Worm (Caenorhabditis elegans) whole organism, L1 larva: ENCODE measurements around the gene W02B3.4.

ENCODE experiments used
- C34B4.2 ChIP-seq: sonication (generic microtip); optimal IDR thresholded peaks from 2 replicates; lab custom pipeline; 2017; ENCODE audit warnings: mild to moderate bottlenecking, missing genetic modification characterization, missing compliant biosample characterization
- F16B12.6 ChIP-seq: fragments of 150-350 bp; optimal IDR thresholded peaks from 2 replicates; lab custom pipeline; 2014; ENCODE audit warnings: missing biosample characterization, missing genetic modification characterization
- alr-1 ChIP-seq: fragments of 200-800 bp; sonication (Bioruptor generic); optimal IDR thresholded peaks from 2 replicates; lab custom pipeline; 2018; ENCODE audit warnings: borderline replicate concordance, mild to moderate bottlenecking, missing genetic modification characterization, missing compliant biosample characterization
- ama-1 ChIP-seq: fragments of 150-350 bp; optimal IDR thresholded peaks from 2 replicates; lab custom pipeline; 2014
- ceh-82 ChIP-seq, 3 experiments: fragments of 150-350 bp in 1 of 3; sonication (generic microtip) in 2 of 3; optimal IDR thresholded peaks; 2 replicates each; lab custom pipeline; 2014 to 2017; ENCODE audit warnings: missing biosample characterization in 3 of 3, missing genetic modification characterization in 3 of 3
- ceh-88 ChIP-seq: fragments of 200-800 bp; sonication (Bioruptor generic); IDR thresholded peaks from 2 replicates; pipeline ENCODE4 v1.3.6; 2022; ENCODE audit warnings: missing genetic modification characterization, missing compliant biosample characterization
- ceh-90 ChIP-seq: sonication (generic microtip); optimal IDR thresholded peaks from 2 replicates; lab custom pipeline; 2016; ENCODE audit warnings: missing genetic modification characterization, missing compliant biosample characterization
- dpl-1 ChIP-seq, 3 experiments: fragments of 150-350 bp in 2 of 3; sonication (generic microtip) in 1 of 3; optimal IDR thresholded peaks; 2 replicates each; lab custom pipeline; 2014 to 2017; ENCODE audit warnings: missing biosample characterization in 3 of 3, missing genetic modification characterization in 3 of 3, missing genetic modification reagents in 3 of 3
- efl-1 ChIP-seq, 4 experiments: fragments of 150-350 bp; optimal IDR thresholded peaks in 3 of 4; peaks in 1 of 4; 1 replicate in 1 of 4; 2 replicates in 3 of 4; lab custom pipeline; 2014; ENCODE audit warnings: missing biosample characterization in 2 of 4, missing genetic modification characterization in 2 of 4, missing genetic modification reagents in 2 of 4
- efl-3 ChIP-seq: fragments of 200-800 bp; sonication (Bioruptor generic); optimal IDR thresholded peaks from 2 replicates; lab custom pipeline; 2018; ENCODE audit warnings: mild to moderate bottlenecking, missing genetic modification characterization, missing compliant biosample characterization
- egl-13 ChIP-seq: sonication (generic microtip); optimal IDR thresholded peaks from 2 replicates; lab custom pipeline; 2016; ENCODE audit warnings: missing genotype, missing genetic modification reagents, missing genetic modification characterization, missing compliant biosample characterization
- egl-27 ChIP-seq, 2 experiments: fragments of 150-350 bp in 1 of 2; sonication (generic microtip); optimal IDR thresholded peaks; 3 replicates each; lab custom pipeline; 2017 to 2018; ENCODE audit warnings: missing biosample characterization in 2 of 2, missing genetic modification characterization in 2 of 2, missing genetic modification reagents in 2 of 2
- elt-3 ChIP-seq, 6 experiments: fragments of 150-350 bp in 1 of 6; sonication (generic microtip); optimal IDR thresholded peaks; 2 replicates each; lab custom pipeline; 2017 to 2018; ENCODE audit warnings: missing biosample characterization in 6 of 6, missing genetic modification characterization in 6 of 6, inconsistent platforms in 1 of 6
- ets-5 ChIP-seq: fragments of 200-800 bp; sonication (Bioruptor generic); IDR thresholded peaks from 2 replicates; pipeline ENCODE4 v1.3.6; 2022; ENCODE audit warnings: missing genetic modification characterization, missing compliant biosample characterization
- fkh-4 ChIP-seq: sonication (generic microtip); optimal IDR thresholded peaks from 2 replicates; lab custom pipeline; 2016; ENCODE audit warnings: missing compliant biosample characterization, missing genetic modification characterization, borderline replicate concordance
- fos-1 ChIP-seq: fragments of 150-350 bp; optimal IDR thresholded peaks from 2 replicates; lab custom pipeline; 2014; ENCODE audit warnings: missing biosample characterization, missing genetic modification characterization
- grh-1 ChIP-seq: fragments of 200-800 bp; sonication (Bioruptor generic); IDR thresholded peaks from 2 replicates; pipeline ENCODE4 v1.3.6; 2022; ENCODE audit warnings: missing genetic modification reagents, missing genetic modification characterization, missing compliant biosample characterization
- irx-1 ChIP-seq: sonication (generic microtip); optimal IDR thresholded peaks from 2 replicates; lab custom pipeline; 2016; ENCODE audit warnings: missing genetic modification characterization, missing compliant biosample characterization
- isw-1 ChIP-seq: fragments of 200-800 bp; sonication (Bioruptor generic); IDR thresholded peaks from 2 replicates; pipeline ENCODE4 v1.3.6; 2022; ENCODE audit warnings: missing genetic modification characterization, missing compliant biosample characterization
- lin-13 ChIP-seq: fragments of 150-350 bp; optimal IDR thresholded peaks from 2 replicates; lab custom pipeline; 2014; ENCODE audit warnings: missing biosample characterization, missing genetic modification reagents, missing genetic modification characterization
- lin-14 ChIP-seq: fragments of 200-800 bp; sonication (Bioruptor generic); optimal IDR thresholded peaks from 2 replicates; lab custom pipeline; 2018; ENCODE audit warnings: mild to moderate bottlenecking, missing genetic modification characterization, moderate library complexity, missing compliant biosample characterization
- lir-3 ChIP-seq: sonication (generic microtip); optimal IDR thresholded peaks from 2 replicates; lab custom pipeline; 2016; ENCODE audit warnings: mild to moderate bottlenecking, missing genetic modification characterization, moderate library complexity, missing compliant biosample characterization; ENCODE audit not compliant: poor library complexity
- mep-1 ChIP-seq: fragments of 150-350 bp; optimal IDR thresholded peaks from 2 replicates; lab custom pipeline; 2014; ENCODE audit warnings: missing biosample characterization, missing genetic modification characterization
- nhr-12 ChIP-seq: sonication (generic microtip); optimal IDR thresholded peaks from 2 replicates; lab custom pipeline; 2017; ENCODE audit warnings: missing biosample characterization, missing genetic modification characterization
- nhr-19 ChIP-seq: fragments of 200-800 bp; sonication (Bioruptor generic); conservative IDR thresholded peaks from 2 replicates; pipeline ENCODE4 v1.3.6; 2022; ENCODE audit warnings: missing genetic modification characterization, missing compliant biosample characterization
- nhr-237 ChIP-seq: fragments of 150-350 bp; optimal IDR thresholded peaks from 2 replicates; lab custom pipeline; 2014; ENCODE audit warnings: missing biosample characterization, missing genetic modification characterization
- nhr-47 ChIP-seq: sonication (generic microtip); optimal IDR thresholded peaks from 2 replicates; lab custom pipeline; 2016; ENCODE audit warnings: mild to moderate bottlenecking, missing genetic modification characterization, moderate library complexity, missing compliant biosample characterization
- nhr-71 ChIP-seq: sonication (generic microtip); optimal IDR thresholded peaks from 2 replicates; lab custom pipeline; 2016; ENCODE audit warnings: mild to moderate bottlenecking, missing genetic modification characterization, moderate library complexity, missing compliant biosample characterization
- nhr-76 ChIP-seq: sonication (generic microtip); optimal IDR thresholded peaks from 2 replicates; lab custom pipeline; 2017; ENCODE audit warnings: missing biosample characterization, missing genetic modification characterization
- nhr-85 ChIP-seq: sonication (generic microtip); peaks from one replicate; lab custom pipeline; 2016; ENCODE audit warnings: missing genetic modification characterization, inconsistent platforms, missing compliant biosample characterization
- nhr-90 ChIP-seq: sonication (generic microtip); optimal IDR thresholded peaks from 2 replicates; lab custom pipeline; 2016; ENCODE audit warnings: mild to moderate bottlenecking, missing genetic modification characterization, missing compliant biosample characterization; ENCODE audit not compliant: poor library complexity
- pag-3 ChIP-seq: sonication (generic microtip); optimal IDR thresholded peaks from 2 replicates; lab custom pipeline; 2017; ENCODE audit warnings: missing genetic modification characterization, mild to moderate bottlenecking, missing compliant biosample characterization, antibody characterized with exemption, borderline replicate concordance; ENCODE audit not compliant: insufficient read depth
- pqm-1 ChIP-seq: sonication (generic microtip); optimal IDR thresholded peaks from 3 replicates; lab custom pipeline; 2017; ENCODE audit warnings: missing biosample characterization, missing genetic modification characterization
- rnt-1 ChIP-seq: sonication (generic microtip); optimal IDR thresholded peaks from 2 replicates; lab custom pipeline; 2016; ENCODE audit warnings: mild to moderate bottlenecking, missing genetic modification characterization, moderate library complexity, missing compliant biosample characterization
- sptf-1 ChIP-seq: fragments of 150-350 bp; optimal IDR thresholded peaks from 2 replicates; lab custom pipeline; 2014; ENCODE audit warnings: missing biosample characterization, missing genetic modification characterization
- sup-37 ChIP-seq: fragments of 200-800 bp; sonication (Bioruptor generic); optimal IDR thresholded peaks from 2 replicates; lab custom pipeline; 2018; ENCODE audit warnings: mild to moderate bottlenecking, missing genetic modification characterization, missing compliant biosample characterization
- swsn-7 ChIP-seq: sonication (generic microtip); optimal IDR thresholded peaks from 2 replicates; lab custom pipeline; 2016; ENCODE audit warnings: missing genetic modification characterization, missing compliant biosample characterization
- tbx-2 ChIP-seq: sonication (generic microtip); optimal IDR thresholded peaks from 2 replicates; lab custom pipeline; 2016; ENCODE audit warnings: missing genetic modification characterization, missing compliant biosample characterization
- tlp-1 ChIP-seq: fragments of 150-350 bp; optimal IDR thresholded peaks from 2 replicates; lab custom pipeline; 2014; ENCODE audit warnings: missing biosample characterization, missing genetic modification characterization
- unc-30 ChIP-seq: sonication (generic microtip); optimal IDR thresholded peaks from 2 replicates; lab custom pipeline; 2017; ENCODE audit warnings: missing biosample characterization, missing genetic modification characterization
- unc-98 ChIP-seq: fragments of 200-800 bp; sonication (Bioruptor generic); IDR thresholded peaks from 2 replicates; pipeline ENCODE4 v1.3.6; 2022; ENCODE audit warnings: missing genetic modification characterization, missing compliant biosample characterization
- zip-4 ChIP-seq: fragments of 200-800 bp; sonication (Bioruptor generic); optimal IDR thresholded peaks from 2 replicates; lab custom pipeline; 2018; ENCODE audit warnings: mild to moderate bottlenecking, missing genetic modification characterization, moderate library complexity, missing compliant biosample characterization
- ztf-4 ChIP-seq: fragments of 150-350 bp; optimal IDR thresholded peaks from 2 replicates; lab custom pipeline; 2014; ENCODE audit warnings: missing biosample characterization, missing genetic modification characterization

W02B3.4 gene

DNA sequence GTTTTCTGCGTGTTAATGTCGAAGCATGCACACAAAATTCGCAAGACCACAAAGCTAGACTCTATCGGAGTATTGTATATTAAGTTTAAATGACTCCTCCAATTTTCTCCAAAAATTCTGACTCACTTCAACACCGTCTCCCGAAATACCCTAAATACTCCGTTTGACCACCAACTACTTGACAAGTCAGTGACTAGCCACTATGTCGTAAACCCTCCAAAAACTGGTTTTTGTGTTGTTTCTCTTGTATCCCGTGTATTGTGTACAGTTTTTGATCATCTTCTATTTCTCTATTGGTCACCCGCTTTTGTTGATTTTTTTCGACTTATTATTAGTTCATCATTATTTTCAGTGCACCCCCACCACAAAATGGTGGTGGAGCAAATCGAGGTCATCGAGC lies 24.9 kb downstream of the W02B3.4 start, which contains the start of gene C09F5.1 (continued):
- TF ChIP-seq ceh-82 (tag; optimal IDR thresholded peaks at IDR 0.05; lab: Kevin White, UChicago), result no peak
- no peak for TF ChIP-seq egl-13 (tag; lab: Kevin White, UChicago)
- TF ChIP-seq nhr-85 (tag; lab: Kevin White, UChicago), result peak; percentile 60
- TF ChIP-seq irx-1, result no peak
- no peak for TF ChIP-seq nhr-19 (GFP tag; lab: Robert Waterston, UW)
- peak; percentile 16 for TF ChIP-seq nhr-90 (tag; lab: Kevin White, UChicago)
- TF ChIP-seq nhr-47 (tag; lab: Kevin White, UChicago), result peak; percentile 1
- TF ChIP-seq ztf-4 (tag; lab: Kevin White, UChicago), result no peak
- no peak for TF ChIP-seq C34B4.2 (tag; lab: Kevin White, UChicago)
- no peak for TF ChIP-seq F16B12.6 (tag; lab: Kevin White, UChicago)
- TF ChIP-seq pag-3, result no peak
- no peak for TF ChIP-seq ceh-90 (tag; lab: Kevin White, UChicago)
- peak in 2 of 6 experiments; percentile 34 to 35 for TF ChIP-seq elt-3 (tag; optimal IDR thresholded peaks at IDR 0.05; lab: Kevin White, UChicago)
- no peak for TF ChIP-seq tbx-2 (tag; lab: Kevin White, UChicago)
- TF ChIP-seq nhr-12 (tag; lab: Kevin White, UChicago), result no peak
- no peak for TF ChIP-seq swsn-7 (tag; lab: Kevin White, UChicago)
- no peak for TF ChIP-seq ets-5
- TF ChIP-seq efl-1 (optimal IDR thresholded peaks at IDR 0.05; lab: Kevin White, UChicago), result no peak
- peak in 1 of 2 experiments; percentile 45 for TF ChIP-seq efl-1 (GFP tag; optimal IDR thresholded peaks at IDR 0.05 in 1 of 2; lab: Kevin White, UChicago)
- no peak for TF ChIP-seq nhr-237 (tag; lab: Kevin White, UChicago)
- no peak for TF ChIP-seq alr-1 (tag; lab: Kevin White, UChicago)
- peak; percentile 62 for TF ChIP-seq lin-14 (GFP tag; lab: Kevin White, UChicago)
- no peak for TF ChIP-seq sptf-1 (tag; lab: Kevin White, UChicago)
- TF ChIP-seq unc-30, result no peak
- no peak for TF ChIP-seq fos-1 (tag; lab: Kevin White, UChicago)
- TF ChIP-seq nhr-76 (tag; lab: Kevin White, UChicago), result no peak
- TF ChIP-seq sup-37 (GFP tag; lab: Kevin White, UChicago), result no peak
- TF ChIP-seq efl-3 (GFP tag; lab: Kevin White, UChicago), result no peak
- no peak for TF ChIP-seq lir-3 (tag; lab: Kevin White, UChicago)
- TF ChIP-seq fkh-4 (tag; lab: Kevin White, UChicago), result no peak
- no peak for TF ChIP-seq isw-1 (GFP tag; lab: Robert Waterston, UW)
- TF ChIP-seq rnt-1 (tag; lab: Kevin White, UChicago), result no peak
- TF ChIP-seq zip-4, result no peak
- TF ChIP-seq grh-1 (GFP tag; lab: Robert Waterston, UW), result peak; percentile 81
- no peak for TF ChIP-seq egl-27 (tag; optimal IDR thresholded peaks at IDR 0.05; lab: Kevin White, UChicago)
- TF ChIP-seq lin-13 (GFP tag; lab: Kevin White, UChicago), result no peak
- TF ChIP-seq nhr-71, result peak; percentile 15
- TF ChIP-seq tlp-1 (tag; lab: Kevin White, UChicago), result no peak
- no peak for TF ChIP-seq dpl-1 (GFP tag; optimal IDR thresholded peaks at IDR 0.05; lab: Kevin White, UChicago)
- TF ChIP-seq unc-98 (GFP tag; lab: Robert Waterston, UW), result no peak
- no peak for TF ChIP-seq pqm-1
- TF ChIP-seq ceh-88, result no peak
- TF ChIP-seq mep-1 (tag; lab: Kevin White, UChicago), result no peak
- no peak for TF ChIP-seq ama-1
